Fruit fly (Drosophila melanogaster): ENCODE data around the gene RhoGDI.

The RhoGDI gene

dm6 chr3L:19928435-19929011 is at the start of gene RhoGDI, which contains the start of gene CG8004:
RhoGDI (plus strand) TSS chr3L:19928743.
CG8004 (minus strand) TSS chr3L:19928508.
- TF ChIP-seq h (optimal IDR thresholded peaks at IDR 0.05) (no peak), Myc (optimal IDR thresholded peaks at IDR 0.05) (no peak), ttk (optimal IDR thresholded peaks at IDR 0.05) (no peak), Sin3A (optimal IDR thresholded peaks at IDR 0.05) (no peak)

- no peak for TF ChIP-seq ttk (optimal IDR thresholded peaks at IDR 0.05)
- TF ChIP-seq h (optimal IDR thresholded peaks at IDR 0.05) = no peak
- no peak for TF ChIP-seq insv (optimal IDR thresholded peaks at IDR 0.05)
- no peak for TF ChIP-seq psq (optimal IDR thresholded peaks at IDR 0.05)
- no peak for TF ChIP-seq Myc (optimal IDR thresholded peaks at IDR 0.05)
These were observed 33.0 kb upstream of the RhoGDI start for dm6 chr3L:19895556-19895995.

- TF ChIP-seq ttk (optimal IDR thresholded peaks at IDR 0.05) = no peak
- TF ChIP-seq Myc (optimal IDR thresholded peaks at IDR 0.05) = no peak
- TF ChIP-seq Sin3A (optimal IDR thresholded peaks at IDR 0.05) = no peak
- no peak for TF ChIP-seq h (optimal IDR thresholded peaks at IDR 0.05)
- no peak for TF ChIP-seq psq (optimal IDR thresholded peaks at IDR 0.05)
- no peak for TF ChIP-seq insv (optimal IDR thresholded peaks at IDR 0.05)
These were observed 32.2 kb upstream of the RhoGDI start for dm6 chr3L:19896280-19896891.

dm6 chr3L:19896892-19897684 is 31.5 kb upstream of the RhoGDI start:
- TF ChIP-seq psq (optimal IDR thresholded peaks at IDR 0.05) (no peak), insv (optimal IDR thresholded peaks at IDR 0.05) (no peak), Sin3A (optimal IDR thresholded peaks at IDR 0.05) (no peak), ttk (optimal IDR thresholded peaks at IDR 0.05) (no peak), Myc (optimal IDR thresholded peaks at IDR 0.05) (no peak), h (optimal IDR thresholded peaks at IDR 0.05) (no peak)

- TF ChIP-seq Myc (optimal IDR thresholded peaks at IDR 0.05) = no peak
- TF ChIP-seq psq (optimal IDR thresholded peaks at IDR 0.05) = no peak
- TF ChIP-seq Sin3A (optimal IDR thresholded peaks at IDR 0.05) = no peak
- TF ChIP-seq insv (optimal IDR thresholded peaks at IDR 0.05) = no peak
- no peak for TF ChIP-seq ttk (optimal IDR thresholded peaks at IDR 0.05)
- TF ChIP-seq h (optimal IDR thresholded peaks at IDR 0.05) = no peak
These were observed 30.9 kb upstream of the RhoGDI start for dm6 chr3L:19897685-19898009.

dm6 chr3L:19898547-19899282 is 29.8 kb upstream of the RhoGDI start:
- TF ChIP-seq psq (optimal IDR thresholded peaks at IDR 0.05) = no peak
- TF ChIP-seq Sin3A (optimal IDR thresholded peaks at IDR 0.05) = no peak
- no peak for TF ChIP-seq Myc (optimal IDR thresholded peaks at IDR 0.05)

dm6 chr3L:19899308-19899927 is 29.1 kb upstream of the RhoGDI start:
- TF ChIP-seq h (optimal IDR thresholded peaks at IDR 0.05) = no peak
- TF ChIP-seq insv (optimal IDR thresholded peaks at IDR 0.05) = no peak
- TF ChIP-seq Myc (optimal IDR thresholded peaks at IDR 0.05) = no peak
- TF ChIP-seq ttk (optimal IDR thresholded peaks at IDR 0.05) = no peak
- TF ChIP-seq psq (optimal IDR thresholded peaks at IDR 0.05) = no peak
- TF ChIP-seq Sin3A (optimal IDR thresholded peaks at IDR 0.05) = no peak

dm6 chr3L:19900184-19901089 is 28.1 kb upstream of the RhoGDI start:
- TF ChIP-seq ttk (optimal IDR thresholded peaks at IDR 0.05) (no peak), Myc (optimal IDR thresholded peaks at IDR 0.05) (no peak), psq (optimal IDR thresholded peaks at IDR 0.05) (no peak), Sin3A (optimal IDR thresholded peaks at IDR 0.05) (no peak), h (optimal IDR thresholded peaks at IDR 0.05) (no peak), insv (optimal IDR thresholded peaks at IDR 0.05) (no peak)

- TF ChIP-seq Sin3A (optimal IDR thresholded peaks at IDR 0.05) (no peak), h (optimal IDR thresholded peaks at IDR 0.05) (no peak), insv (optimal IDR thresholded peaks at IDR 0.05) (no peak), psq (optimal IDR thresholded peaks at IDR 0.05) (no peak), ttk (optimal IDR thresholded peaks at IDR 0.05) (no peak), Myc (optimal IDR thresholded peaks at IDR 0.05) (no peak)
These were observed 26.9 kb upstream of the RhoGDI start for dm6 chr3L:19901486-19902255.

Measured in Kc167 (cell line).